Fruit fly (Drosophila melanogaster): ENCODE results near the gene Tango5.

DNA sequence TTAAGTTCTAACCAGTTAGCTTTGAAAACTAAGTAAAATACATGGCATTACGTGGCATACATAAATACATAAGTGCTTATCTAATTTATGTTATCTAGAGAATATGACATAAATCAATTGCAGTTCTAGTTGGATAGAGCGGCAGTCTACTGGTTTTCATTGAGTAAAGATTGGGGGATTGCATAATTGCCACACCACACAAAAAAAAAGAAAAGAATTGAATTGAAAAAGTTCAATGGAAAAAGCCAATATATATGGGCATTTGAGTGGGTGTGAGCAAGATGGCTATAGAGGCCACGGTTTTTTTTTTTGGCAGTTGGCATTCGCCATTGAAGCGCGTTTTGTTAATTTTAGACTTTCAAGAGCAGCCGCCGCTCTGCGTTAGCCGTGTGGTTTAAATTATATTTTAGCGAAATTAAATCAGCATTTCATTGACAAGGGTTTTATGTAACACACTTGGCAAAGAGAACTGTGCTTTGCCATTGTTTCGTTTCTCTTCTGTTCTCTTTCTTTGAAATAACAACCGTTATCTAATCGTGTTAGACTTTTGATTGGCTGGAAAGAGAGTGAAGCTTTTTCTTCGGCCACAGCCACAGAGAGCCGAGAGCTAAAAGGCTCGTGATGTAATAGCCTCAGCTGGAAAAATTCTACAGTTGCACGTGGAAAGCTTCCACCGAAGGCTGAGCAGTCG lies 19.3 kb upstream of the Tango5 start:
- TF ChIP-seq psq (optimal IDR thresholded peaks at IDR 0.05) = no peak
- no peak for TF ChIP-seq ttk (optimal IDR thresholded peaks at IDR 0.05)
- TF ChIP-seq insv (optimal IDR thresholded peaks at IDR 0.05) = no peak
- TF ChIP-seq h (optimal IDR thresholded peaks at IDR 0.05) = no peak
- no peak for TF ChIP-seq Myc (optimal IDR thresholded peaks at IDR 0.05)
